Worm (Caenorhabditis elegans) whole organism, L2 larva: ENCODE measurements around the gene chil-23.

Experiments used
- R02D3.7 ChIP-seq: fragments of 150-350 bp; optimal IDR thresholded peaks from 2 replicates; lab custom pipeline; 2014; ENCODE audit warnings: missing biosample characterization, missing genetic modification characterization
- nhr-11 ChIP-seq: fragments of 150-350 bp; optimal IDR thresholded peaks from 2 replicates; lab custom pipeline; 2014; ENCODE audit warnings: missing biosample characterization, missing genetic modification characterization
- nhr-6 ChIP-seq: fragments of 150-350 bp; optimal IDR thresholded peaks from 2 replicates; lab custom pipeline; 2014; ENCODE audit warnings: missing biosample characterization, missing genetic modification characterization
- nhr-77 ChIP-seq: fragments of 150-350 bp; optimal IDR thresholded peaks from 2 replicates; lab custom pipeline; 2014; ENCODE audit warnings: missing biosample characterization, missing genetic modification characterization
- sem-4 ChIP-seq: fragments of 150-350 bp; optimal IDR thresholded peaks from 2 replicates; lab custom pipeline; 2014; ENCODE audit warnings: missing biosample characterization, missing genetic modification reagents, missing genetic modification characterization
- ztf-1 ChIP-seq: fragments of 200-800 bp; sonication (Bioruptor generic); conservative IDR thresholded peaks from 2 replicates; pipeline ENCODE4 v1.3.6; 2022; ENCODE audit warnings: missing genetic modification characterization, missing compliant biosample characterization

DNA sequence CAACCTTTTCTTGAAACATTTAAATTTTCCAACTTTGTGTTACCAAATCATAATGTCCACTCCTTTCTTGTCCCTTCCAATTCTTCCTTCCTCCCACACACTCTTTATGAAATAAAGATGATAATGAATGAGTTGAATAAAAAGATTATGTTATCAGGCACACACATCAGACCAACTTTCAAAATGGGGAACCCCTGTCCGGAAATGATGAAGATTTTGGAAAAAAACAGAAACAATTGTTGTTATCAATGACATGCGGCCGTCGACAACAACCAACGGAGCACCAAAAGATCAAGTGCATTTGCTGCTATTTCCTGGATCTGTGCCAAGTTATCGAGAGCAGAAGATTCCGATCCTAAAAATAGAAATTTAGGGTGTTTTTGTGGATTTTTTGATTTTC lies 14.9 kb upstream of the chil-23 start:
- TF ChIP-seq nhr-6 (tag; lab: Kevin White, UChicago) (no peak), R02D3.7 (tag; lab: Kevin White, UChicago) (no peak), ztf-1 (no peak), nhr-77 (tag; lab: Kevin White, UChicago) (no peak), nhr-11 (no peak), sem-4 (tag; lab: Kevin White, UChicago) (no peak)
